Fruit fly (Drosophila melanogaster) whole organism, prepupa: ENCODE results near the gene CG2267.
A peak's percentile ranks its signal among the peaks of the same experiment; 100 is the strongest.

Source experiments
- CG10631 ChIP-seq: fragments of 200-800 bp; sonication (Bioruptor generic); optimal IDR thresholded peaks from 2 replicates; lab custom pipeline; 2016; ENCODE audit warnings: missing biosample characterization, missing genetic modification characterization
- CG10669 ChIP-seq: fragments of 200-800 bp; sonication (Bioruptor generic); optimal IDR thresholded peaks from 3 replicates; lab custom pipeline; 2018; ENCODE audit warnings: missing biosample characterization, mild to moderate bottlenecking, missing genetic modification characterization, moderate library complexity
- CG11294 ChIP-seq: fragments of 200-800 bp; sonication (Bioruptor generic); IDR thresholded peaks from 2 replicates; pipeline ENCODE4 v1.3.6; 2022; ENCODE audit warnings: missing biosample characterization, missing genetic modification characterization
- CG11762 ChIP-seq: fragments of 200-800 bp; sonication (Bioruptor generic); optimal IDR thresholded peaks from 3 replicates; lab custom pipeline; 2016; ENCODE audit warnings: missing biosample characterization, missing genetic modification characterization; ENCODE audit not compliant: insufficient read depth
- CG11902 ChIP-seq: fragments of 200-800 bp; sonication (Bioruptor generic); optimal IDR thresholded peaks from 3 replicates; lab custom pipeline; 2016; ENCODE audit warnings: missing biosample characterization, missing genetic modification characterization
- CG15336 ChIP-seq: fragments of 200-800 bp; sonication (Bioruptor generic); IDR thresholded peaks from 2 replicates; pipeline ENCODE4 v1.3.6; 2022; ENCODE audit warnings: missing biosample characterization, missing genetic modification characterization
- CG1621 ChIP-seq: fragments of 200-800 bp; sonication (Bioruptor generic); optimal IDR thresholded peaks from 3 replicates; lab custom pipeline; 2018; ENCODE audit warnings: missing biosample characterization, mild to moderate bottlenecking, missing genetic modification characterization
- CG32006 ChIP-seq: fragments of 200-800 bp; sonication (Bioruptor generic); optimal IDR thresholded peaks from 3 replicates; lab custom pipeline; 2017; ENCODE audit warnings: missing biosample characterization, mild to moderate bottlenecking, missing genetic modification characterization
- CG34406 ChIP-seq: fragments of 200-800 bp; sonication (Bioruptor generic); optimal IDR thresholded peaks from 3 replicates; lab custom pipeline; 2016; ENCODE audit warnings: missing biosample characterization, missing genetic modification characterization
- CG4318 ChIP-seq: fragments of 200-800 bp; sonication (Bioruptor generic); optimal IDR thresholded peaks from 3 replicates; lab custom pipeline; 2017; ENCODE audit warnings: missing biosample characterization, mild to moderate bottlenecking, missing genetic modification characterization
- CG6163 ChIP-seq: fragments of 200-800 bp; sonication (Bioruptor generic); IDR thresholded peaks from 3 replicates; pipeline ENCODE4 v1.3.6; 2022; ENCODE audit warnings: missing biosample characterization, missing genetic modification characterization
- CG6276 ChIP-seq: fragments of 200-800 bp; sonication (Bioruptor generic); optimal IDR thresholded peaks from 2 replicates; lab custom pipeline; 2017; ENCODE audit warnings: missing biosample characterization, mild to moderate bottlenecking, missing genetic modification characterization
- CG6792 ChIP-seq: fragments of 200-800 bp; sonication (Bioruptor generic); optimal IDR thresholded peaks from 3 replicates; lab custom pipeline; 2016; ENCODE audit warnings: missing biosample characterization, missing genetic modification characterization
- CG6808 ChIP-seq: fragments of 200-800 bp; sonication (Bioruptor generic); optimal IDR thresholded peaks from 3 replicates; lab custom pipeline; 2017; ENCODE audit warnings: missing biosample characterization, missing genetic modification characterization, mild to moderate bottlenecking, moderate library complexity, missing genetic modification reagents
- CG7368 ChIP-seq: fragments of 200-800 bp; sonication (Bioruptor generic); optimal IDR thresholded peaks from 3 replicates; lab custom pipeline; 2016; ENCODE audit warnings: missing biosample characterization, missing genetic modification characterization
- CG8119 ChIP-seq: fragments of 200-800 bp; sonication (Bioruptor generic); IDR thresholded peaks from 3 replicates; pipeline ENCODE4 v1.3.6; 2022; ENCODE audit warnings: missing biosample characterization, missing genetic modification characterization
- CG8632 ChIP-seq: fragments of 200-800 bp; sonication (Bioruptor generic); optimal IDR thresholded peaks from 3 replicates; lab custom pipeline; 2016; ENCODE audit warnings: missing biosample characterization, missing genetic modification characterization
- CG9139 ChIP-seq: fragments of 200-800 bp; sonication (Bioruptor generic); optimal IDR thresholded peaks from 3 replicates; lab custom pipeline; 2017; ENCODE audit warnings: missing biosample characterization, mild to moderate bottlenecking, missing genetic modification characterization
- Eip75B ChIP-seq: fragments of 200-800 bp; sonication (Bioruptor generic); optimal IDR thresholded peaks from 3 replicates; lab custom pipeline; 2016; ENCODE audit warnings: missing biosample characterization, missing genetic modification characterization
- Eip78C ChIP-seq: fragments of 200-800 bp; sonication (Bioruptor generic); peaks from one replicate; lab custom pipeline; 2016; ENCODE audit warnings: missing biosample characterization, missing genetic modification characterization
- Eip93F ChIP-seq: fragments of 200-800 bp; sonication (Bioruptor generic); optimal IDR thresholded peaks from 2 replicates; lab custom pipeline; 2016; ENCODE audit warnings: missing biosample characterization, mild to moderate bottlenecking, missing genetic modification characterization
- Ets21C ChIP-seq: fragments of 200-800 bp; sonication (Bioruptor generic); optimal IDR thresholded peaks from 3 replicates; lab custom pipeline; 2016; ENCODE audit warnings: missing biosample characterization, missing genetic modification characterization
- Ets96B ChIP-seq: fragments of 200-800 bp; optimal IDR thresholded peaks from 2 replicates; lab custom pipeline; 2019; ENCODE audit warnings: missing biosample characterization, mild to moderate bottlenecking, missing genetic modification characterization, moderate library complexity
- Hr39 ChIP-seq: fragments of 200-800 bp; sonication (Bioruptor generic); optimal IDR thresholded peaks from 2 replicates; lab custom pipeline; 2016; ENCODE audit warnings: missing biosample characterization, missing genetic modification characterization
- Hr4 ChIP-seq: fragments of 200-800 bp; sonication (Bioruptor generic); optimal IDR thresholded peaks from 3 replicates; lab custom pipeline; 2016; ENCODE audit warnings: missing biosample characterization, missing genetic modification characterization
- Lpt ChIP-seq: fragments of 200-800 bp; sonication (Bioruptor generic); optimal IDR thresholded peaks from 3 replicates; lab custom pipeline; 2016; ENCODE audit warnings: missing biosample characterization, missing genetic modification characterization
- Met ChIP-seq: fragments of 200-800 bp; sonication (Bioruptor generic); optimal IDR thresholded peaks from 3 replicates; lab custom pipeline; 2016; ENCODE audit warnings: missing biosample characterization, missing genetic modification characterization
- OdsH ChIP-seq: fragments of 200-800 bp; sonication (Bioruptor generic); optimal IDR thresholded peaks from 3 replicates; lab custom pipeline; 2016; ENCODE audit warnings: missing biosample characterization, missing genetic modification characterization
- Smox ChIP-seq: fragments of 200-800 bp; sonication (Bioruptor generic); optimal IDR thresholded peaks from 3 replicates; lab custom pipeline; 2016; ENCODE audit warnings: missing biosample characterization, missing genetic modification characterization
- Sox102F ChIP-seq: fragments of 200-800 bp; sonication (Bioruptor generic); optimal IDR thresholded peaks from 2 replicates; lab custom pipeline; 2016; ENCODE audit warnings: missing biosample characterization, mild to moderate bottlenecking, missing genetic modification characterization
- Sox14 ChIP-seq: fragments of 200-800 bp; sonication (Bioruptor generic); optimal IDR thresholded peaks from 3 replicates; lab custom pipeline; 2016; ENCODE audit warnings: missing biosample characterization, missing genetic modification characterization
- Sox15 ChIP-seq: fragments of 200-800 bp; sonication (Bioruptor generic); optimal IDR thresholded peaks from 3 replicates; lab custom pipeline; 2016; ENCODE audit warnings: missing biosample characterization, missing genetic modification characterization
- achi ChIP-seq: fragments of 200-800 bp; sonication (Bioruptor generic); optimal IDR thresholded peaks from 3 replicates; lab custom pipeline; 2016; ENCODE audit warnings: missing biosample characterization, missing genetic modification characterization
- acj6 ChIP-seq: fragments of 200-800 bp; sonication (Bioruptor generic); optimal IDR thresholded peaks from 3 replicates; lab custom pipeline; 2016; ENCODE audit warnings: missing biosample characterization, missing genetic modification characterization
- cyc ChIP-seq: fragments of 200-800 bp; sonication (Bioruptor generic); optimal IDR thresholded peaks from 3 replicates; lab custom pipeline; 2016; ENCODE audit warnings: missing biosample characterization, missing genetic modification characterization
- dac ChIP-seq: fragments of 200-800 bp; sonication (Bioruptor generic); optimal IDR thresholded peaks from 2 replicates; lab custom pipeline; 2017; ENCODE audit warnings: missing biosample characterization, mild to moderate bottlenecking, missing genetic modification characterization
- eg ChIP-seq: fragments of 200-800 bp; sonication (Bioruptor generic); IDR thresholded peaks from 3 replicates; pipeline ENCODE4 v1.3.6; 2022; ENCODE audit warnings: missing biosample characterization, missing genetic modification characterization
- fd59A ChIP-seq: fragments of 200-800 bp; sonication (Bioruptor generic); optimal IDR thresholded peaks from 2 replicates; lab custom pipeline; 2017; ENCODE audit warnings: missing biosample characterization, mild to moderate bottlenecking, missing genetic modification characterization, missing genetic modification reagents
- fkh ChIP-seq: fragments of 200-800 bp; sonication (Bioruptor generic); optimal IDR thresholded peaks from 3 replicates; lab custom pipeline; 2017; ENCODE audit warnings: missing biosample characterization, mild to moderate bottlenecking, missing genetic modification characterization, moderate library complexity
- net ChIP-seq: fragments of 200-800 bp; sonication (Bioruptor generic); optimal IDR thresholded peaks from 3 replicates; lab custom pipeline; 2016; ENCODE audit warnings: missing biosample characterization, missing genetic modification characterization
- pdm3 ChIP-seq: fragments of 200-800 bp; sonication (Bioruptor generic); optimal IDR thresholded peaks from 3 replicates; lab custom pipeline; 2016; ENCODE audit warnings: missing biosample characterization, missing genetic modification characterization
- salr ChIP-seq, 2 experiments: fragments of 200-800 bp; sonication (Bioruptor generic); optimal IDR thresholded peaks; 3 replicates each; lab custom pipeline; 2016 to 2018; ENCODE audit warnings: missing biosample characterization in 2 of 2, missing genetic modification characterization in 2 of 2, mild to moderate bottlenecking in 1 of 2
- spab ChIP-seq: fragments of 200-800 bp; sonication (Bioruptor generic); optimal IDR thresholded peaks from 2 replicates; lab custom pipeline; 2017; ENCODE audit warnings: missing biosample characterization, mild to moderate bottlenecking, missing genetic modification characterization, missing genetic modification reagents
- ss ChIP-seq, 2 experiments: fragments of 200-800 bp; sonication (Bioruptor generic); optimal IDR thresholded peaks; 2 replicates in 1 of 2; 3 replicates in 1 of 2; lab custom pipeline; 2017 to 2018; ENCODE audit warnings: mild to moderate bottlenecking in 2 of 2, missing biosample characterization in 2 of 2, missing genetic modification characterization in 2 of 2, moderate library complexity in 1 of 2
- svp ChIP-seq: fragments of 200-800 bp; sonication (Bioruptor generic); peaks from one replicate; lab custom pipeline; 2016; ENCODE audit warnings: missing biosample characterization, missing genetic modification characterization
- topi ChIP-seq: fragments of 200-800 bp; sonication (Bioruptor generic); optimal IDR thresholded peaks from 3 replicates; lab custom pipeline; 2016; ENCODE audit warnings: missing biosample characterization, missing genetic modification characterization

Gene CG2267

dm6 chr3R:30601440-30602256 lies 27.2 kb downstream of the CG2267 start, which contains the start of the genes CG2246 and CG31021 (continued):
- TF ChIP-seq CG1621 (no peak), CG8632 (GFP tag; lab: Kevin White, UChicago) (no peak), spab (GFP tag; lab: Kevin White, UChicago) (no peak), CG11902 (peak; percentile 9), Sox14 (GFP tag; lab: Kevin White, UChicago) (peak; percentile 27), salr (GFP tag; optimal IDR thresholded peaks at IDR 0.05; lab: Kevin White, UChicago) (no peak), CG4318 (no peak), Met (GFP tag; lab: Kevin White, UChicago) (peak; percentile 41), CG10669 (GFP tag; lab: Kevin White, UChicago) (peak; percentile 14), topi (peak; percentile 21), CG6276 (GFP tag; lab: Kevin White, UChicago) (no peak), ss (GFP tag; optimal IDR thresholded peaks at IDR 0.05; lab: Kevin White, UChicago) (no peak), Lpt (GFP tag; lab: Kevin White, UChicago) (no peak), Smox (peak; percentile 34), Eip75B (peak; percentile 13), Hr39 (peak; percentile 52), Hr4 (GFP tag; lab: Kevin White, UChicago) (peak; percentile 29), achi (GFP tag; lab: Kevin White, UChicago) (no peak), CG11294 (GFP tag; lab: Robert Waterston, UW) (no peak), dac (GFP tag; lab: Kevin White, UChicago) (no peak), acj6 (GFP tag; lab: Kevin White, UChicago) (peak; percentile 30), CG10631 (GFP tag; lab: Kevin White, UChicago) (peak; percentile 58), OdsH (GFP tag; lab: Kevin White, UChicago) (peak; percentile 34), Ets21C (GFP tag; lab: Kevin White, UChicago) (no peak), CG7368 (GFP tag; lab: Kevin White, UChicago) (peak; percentile 2), CG9139 (no peak), CG32006 (GFP tag; lab: Kevin White, UChicago) (no peak), CG8119 (0 out of 3 replicates have a peak, but pooled peaks have one; percentile 14), net (GFP tag; lab: Kevin White, UChicago) (no peak), Ets96B (tag; lab: Kevin White, UChicago) (no peak), pdm3 (GFP tag; lab: Kevin White, UChicago) (peak; percentile 2), CG11762 (GFP tag; lab: Kevin White, UChicago) (no peak)

- TF ChIP-seq fkh (peak; percentile 52), acj6 (GFP tag; lab: Kevin White, UChicago) (peak; percentile 92), pdm3 (GFP tag; lab: Kevin White, UChicago) (peak; percentile 93), fd59A (GFP tag; lab: Kevin White, UChicago) (peak; percentile 74), achi (GFP tag; lab: Kevin White, UChicago) (peak; percentile 90), net (GFP tag; lab: Kevin White, UChicago) (peak; percentile 95), CG6808 (GFP tag; lab: Kevin White, UChicago) (peak; percentile 63), CG10669 (GFP tag; lab: Kevin White, UChicago) (peak; percentile 84), Met (GFP tag; lab: Kevin White, UChicago) (peak; percentile 93), Sox102F (GFP tag; lab: Kevin White, UChicago) (peak; percentile 96), CG8119 (peak; percentile 95), CG6276 (GFP tag; lab: Kevin White, UChicago) (peak; percentile 86), Smox (peak; percentile 93), CG1621 (peak; percentile 81), Sox15 (peak; percentile 75), CG34406 (GFP tag; lab: Kevin White, UChicago) (peak; percentile 93), svp (GFP tag; lab: Kevin White, UChicago) (peak; percentile 96), CG15336 (GFP tag; lab: Robert Waterston, UW) (peak; percentile 97), CG32006 (GFP tag; lab: Kevin White, UChicago) (peak; percentile 90), Eip93F (peak; percentile 90), CG6163 (peak; percentile 98), Eip78C (GFP tag; lab: Kevin White, UChicago) (peak; percentile 99), eg (peak; percentile 98), Eip75B (peak; percentile 95), CG6792 (peak; percentile 94), cyc (GFP tag; lab: Kevin White, UChicago) (peak; percentile 88)
These were observed 28.4 kb downstream of the CG2267 start for dm6 chr3R:30600154-30601009.
